Worm (Caenorhabditis elegans) whole organism, L2 larva: ENCODE results near the gene col-131.
A peak's percentile ranks its signal among the peaks of the same experiment; 100 is the strongest.

ENCODE experiments used
- C34F6.9 ChIP-seq: fragments of 150-350 bp; optimal IDR thresholded peaks from 2 replicates; lab custom pipeline; 2014; ENCODE audit warnings: missing biosample characterization, missing genetic modification characterization
- F13H6.1 ChIP-seq: sonication (generic microtip); optimal IDR thresholded peaks from 2 replicates; lab custom pipeline; 2016; ENCODE audit warnings: missing genetic modification characterization, missing compliant biosample characterization
- R02D3.7 ChIP-seq: fragments of 150-350 bp; optimal IDR thresholded peaks from 2 replicates; lab custom pipeline; 2014; ENCODE audit warnings: missing biosample characterization, missing genetic modification characterization
- Y55F3AM.14 ChIP-seq: fragments of 200-800 bp; sonication (Bioruptor generic); optimal IDR thresholded peaks from 2 replicates; lab custom pipeline; 2018; ENCODE audit warnings: mild to moderate bottlenecking, missing genetic modification characterization, missing compliant biosample characterization
- ZK546.5 ChIP-seq: sonication (generic microtip); optimal IDR thresholded peaks from 2 replicates; lab custom pipeline; 2017; ENCODE audit warnings: missing biosample characterization, missing genetic modification characterization
- blmp-1 ChIP-seq: sonication (generic microtip); optimal IDR thresholded peaks from 2 replicates; lab custom pipeline; 2017; ENCODE audit warnings: missing genetic modification characterization, mild to moderate bottlenecking, missing compliant biosample characterization, antibody characterized with exemption, moderate library complexity; ENCODE audit not compliant: insufficient read depth
- ceh-16 ChIP-seq: fragments of 150-350 bp; optimal IDR thresholded peaks from 2 replicates; lab custom pipeline; 2014; ENCODE audit warnings: missing biosample characterization, missing genetic modification characterization
- ceh-82 ChIP-seq: fragments of 150-350 bp; optimal IDR thresholded peaks from 2 replicates; lab custom pipeline; 2014; ENCODE audit warnings: missing biosample characterization, missing genetic modification characterization
- crh-2 ChIP-seq: sonication (generic microtip); optimal IDR thresholded peaks from 2 replicates; lab custom pipeline; 2017; ENCODE audit warnings: missing biosample characterization, missing genetic modification characterization
- dmd-4 ChIP-seq: sonication (generic microtip); optimal IDR thresholded peaks from 2 replicates; lab custom pipeline; 2017; ENCODE audit warnings: missing biosample characterization, missing genetic modification characterization
- egl-27 ChIP-seq: sonication (generic microtip); optimal IDR thresholded peaks from 3 replicates; lab custom pipeline; 2017; ENCODE audit warnings: missing biosample characterization, missing genetic modification reagents, missing genetic modification characterization
- elt-1 ChIP-seq: fragments of 150-350 bp; optimal IDR thresholded peaks from 2 replicates; lab custom pipeline; 2014; ENCODE audit warnings: missing biosample characterization, missing genetic modification characterization
- elt-3 ChIP-seq: sonication (generic microtip); optimal IDR thresholded peaks from 2 replicates; lab custom pipeline; 2017; ENCODE audit warnings: missing biosample characterization, missing genetic modification characterization
- fos-1 ChIP-seq: fragments of 150-350 bp; optimal IDR thresholded peaks from 2 replicates; lab custom pipeline; 2014; ENCODE audit warnings: missing biosample characterization, missing genetic modification characterization
- gmeb-1 ChIP-seq: fragments of 150-350 bp; optimal IDR thresholded peaks from 2 replicates; lab custom pipeline; 2014; ENCODE audit warnings: missing biosample characterization, missing genetic modification characterization
- lin-11 ChIP-seq: fragments of 150-350 bp; sonication (generic microtip); optimal IDR thresholded peaks from 2 replicates; lab custom pipeline; 2014; ENCODE audit warnings: missing biosample characterization, missing genetic modification characterization, inconsistent platforms, mixed read lengths
- lin-13 ChIP-seq: fragments of 150-350 bp; optimal IDR thresholded peaks from 2 replicates; lab custom pipeline; 2014; ENCODE audit warnings: missing biosample characterization, missing genetic modification reagents, missing genetic modification characterization
- lin-39 ChIP-seq: fragments of 150-350 bp; optimal IDR thresholded peaks from 2 replicates; lab custom pipeline; 2014; ENCODE audit warnings: missing biosample characterization, missing genetic modification reagents, missing genetic modification characterization
- lsy-2 ChIP-seq, 2 experiments: fragments of 150-350 bp in 1 of 2; sonication (generic microtip) in 1 of 2; optimal IDR thresholded peaks; 2 replicates each; lab custom pipeline; 2014 to 2017; ENCODE audit warnings: missing biosample characterization in 2 of 2, missing genetic modification characterization in 2 of 2
- mab-5 ChIP-seq: fragments of 150-350 bp; optimal IDR thresholded peaks from 2 replicates; lab custom pipeline; 2014; ENCODE audit warnings: missing biosample characterization, missing genetic modification characterization
- mbf-1 ChIP-seq: sonication (generic microtip); optimal IDR thresholded peaks from 2 replicates; lab custom pipeline; 2017; ENCODE audit warnings: missing biosample characterization, missing genetic modification characterization
- mdl-1 ChIP-seq, 2 experiments: fragments of 150-350 bp in 1 of 2; sonication (generic microtip) in 1 of 2; optimal IDR thresholded peaks; 2 replicates each; lab custom pipeline; 2017; ENCODE audit warnings: missing biosample characterization in 2 of 2, missing genetic modification characterization in 2 of 2
- nhr-11 ChIP-seq: fragments of 150-350 bp; optimal IDR thresholded peaks from 2 replicates; lab custom pipeline; 2014; ENCODE audit warnings: missing biosample characterization, missing genetic modification characterization
- nhr-12 ChIP-seq: fragments of 150-350 bp; optimal IDR thresholded peaks from 2 replicates; lab custom pipeline; 2014; ENCODE audit warnings: missing biosample characterization, missing genetic modification characterization
- nhr-129 ChIP-seq: fragments of 150-350 bp; optimal IDR thresholded peaks from 2 replicates; lab custom pipeline; 2014; ENCODE audit warnings: missing biosample characterization, missing genetic modification characterization
- nhr-21 ChIP-seq: fragments of 150-350 bp; optimal IDR thresholded peaks from 2 replicates; lab custom pipeline; 2014; ENCODE audit warnings: missing biosample characterization, missing genetic modification characterization
- nhr-23 ChIP-seq: fragments of 150-350 bp; optimal IDR thresholded peaks from 2 replicates; lab custom pipeline; 2014; ENCODE audit warnings: missing biosample characterization, missing genetic modification reagents, missing genetic modification characterization
- nhr-6 ChIP-seq: fragments of 150-350 bp; optimal IDR thresholded peaks from 2 replicates; lab custom pipeline; 2014; ENCODE audit warnings: missing biosample characterization, missing genetic modification characterization
- nhr-77 ChIP-seq: fragments of 150-350 bp; optimal IDR thresholded peaks from 2 replicates; lab custom pipeline; 2014; ENCODE audit warnings: missing biosample characterization, missing genetic modification characterization
- peb-1 ChIP-seq: fragments of 150-350 bp; optimal IDR thresholded peaks from 2 replicates; lab custom pipeline; 2014; ENCODE audit warnings: missing biosample characterization, missing genetic modification characterization
- sem-4 ChIP-seq: fragments of 150-350 bp; optimal IDR thresholded peaks from 2 replicates; lab custom pipeline; 2014; ENCODE audit warnings: missing biosample characterization, missing genetic modification reagents, missing genetic modification characterization
- skn-1 ChIP-seq: sonication (generic microtip); optimal IDR thresholded peaks from 2 replicates; lab custom pipeline; 2017; ENCODE audit warnings: missing biosample characterization, missing genetic modification characterization
- sma-3 ChIP-seq: sonication (generic microtip); optimal IDR thresholded peaks from 2 replicates; lab custom pipeline; 2016; ENCODE audit warnings: missing genetic modification reagents, missing genetic modification characterization, missing compliant biosample characterization
- sma-9 ChIP-seq, 2 experiments: fragments of 150-350 bp in 1 of 2; sonication (generic microtip) in 1 of 2; optimal IDR thresholded peaks; 2 replicates each; lab custom pipeline; 2014 to 2016; ENCODE audit warnings: missing genetic modification characterization in 2 of 2, mild to moderate bottlenecking in 1 of 2, missing biosample characterization in 1 of 2, missing compliant biosample characterization in 1 of 2, missing genetic modification reagents in 1 of 2, moderate library complexity in 1 of 2
- snpc-4 ChIP-seq: fragments of 150-350 bp; optimal IDR thresholded peaks from 2 replicates; lab custom pipeline; 2014; ENCODE audit warnings: missing biosample characterization, missing genetic modification characterization
- unc-55 ChIP-seq: fragments of 150-350 bp; sonication (generic microtip); optimal IDR thresholded peaks from 3 replicates; lab custom pipeline; 2014; ENCODE audit warnings: missing biosample characterization, missing genetic modification reagents, missing genetic modification characterization
- unc-62 ChIP-seq: fragments of 150-350 bp; optimal IDR thresholded peaks from 2 replicates; lab custom pipeline; 2014; ENCODE audit warnings: missing biosample characterization, missing genetic modification reagents, missing genetic modification characterization
- zag-1 ChIP-seq: fragments of 150-350 bp; optimal IDR thresholded peaks from 2 replicates; lab custom pipeline; 2014; ENCODE audit warnings: missing biosample characterization, missing genetic modification characterization
- ztf-1 ChIP-seq: fragments of 200-800 bp; sonication (Bioruptor generic); conservative IDR thresholded peaks from 2 replicates; pipeline ENCODE4 v1.3.6; 2022; ENCODE audit warnings: missing genetic modification characterization, missing compliant biosample characterization
- ztf-4 ChIP-seq: fragments of 150-350 bp; optimal IDR thresholded peaks from 2 replicates; lab custom pipeline; 2014; ENCODE audit warnings: missing biosample characterization, missing genetic modification characterization

Gene col-131

DNA sequence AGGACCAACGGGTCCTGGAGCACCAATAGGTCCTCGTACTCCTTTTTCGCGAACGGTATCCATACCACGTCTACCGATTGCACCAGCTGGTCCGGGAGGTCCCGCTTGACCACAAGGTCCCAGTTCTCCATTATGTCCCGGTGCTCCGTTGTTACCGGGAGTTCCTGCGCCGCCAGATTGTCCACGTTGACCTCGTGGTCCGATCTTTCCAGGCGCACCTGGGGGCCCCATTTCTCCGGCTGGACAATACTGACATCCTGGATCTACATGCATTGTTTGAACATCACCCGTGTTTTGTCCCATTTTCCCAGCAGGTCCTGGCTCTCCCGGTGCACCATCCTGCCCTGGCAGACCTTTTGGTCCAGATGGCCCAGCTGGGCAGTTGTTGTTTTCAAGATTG lies 1.1 kb downstream of the col-131 start:
- TF ChIP-seq peb-1 (tag; lab: Kevin White, UChicago), result no peak
- TF ChIP-seq skn-1 (tag; lab: Kevin White, UChicago), result no peak
- TF ChIP-seq zag-1 (tag; lab: Kevin White, UChicago), result no peak
- TF ChIP-seq lin-39 (tag; lab: Kevin White, UChicago), result no peak
- no peak for TF ChIP-seq sma-9 (GFP tag; optimal IDR thresholded peaks at IDR 0.05; lab: Kevin White, UChicago)
- TF ChIP-seq sma-9 (tag; optimal IDR thresholded peaks at IDR 0.05; lab: Kevin White, UChicago), result no peak
- no peak for TF ChIP-seq nhr-77 (tag; lab: Kevin White, UChicago)
- TF ChIP-seq nhr-23, result no peak
- no peak for TF ChIP-seq snpc-4 (tag; lab: Kevin White, UChicago)
- TF ChIP-seq ztf-1 (GFP tag; lab: Robert Waterston, UW), result no peak
- no peak for TF ChIP-seq sem-4 (tag; lab: Kevin White, UChicago)
- TF ChIP-seq ztf-4 (tag; lab: Kevin White, UChicago), result no peak
- no peak for TF ChIP-seq unc-62 (GFP tag; lab: Kevin White, UChicago)
- no peak for TF ChIP-seq nhr-11 (tag; lab: Kevin White, UChicago)
- TF ChIP-seq elt-1, result no peak
- TF ChIP-seq ceh-82 (tag; lab: Kevin White, UChicago), result no peak
- TF ChIP-seq lin-11 (tag; lab: Kevin White, UChicago), result no peak
- TF ChIP-seq, all 48 proteins: peak for 0

DNA sequence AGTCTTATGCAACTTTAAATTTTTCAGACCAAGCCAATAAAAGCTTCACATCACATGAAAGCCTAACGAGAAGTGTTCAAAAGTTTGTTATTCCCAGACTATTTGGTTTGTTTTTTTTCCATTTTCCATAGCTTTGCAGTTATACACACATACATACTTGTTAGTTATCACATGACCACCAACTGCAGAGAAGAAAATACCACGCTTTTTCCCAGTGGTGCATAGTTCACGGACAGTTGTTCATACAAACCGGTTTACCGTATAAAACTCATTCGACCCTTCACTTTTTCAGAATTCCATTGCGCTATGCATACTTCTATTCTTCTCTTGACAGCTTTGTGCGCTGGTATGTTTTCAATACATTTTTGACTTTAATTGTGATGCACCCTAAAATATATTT lies 3.4 kb downstream of the col-131 start, which contains the start of gene scl-5:
scl-5 (plus strand) TSS at position 301 of the 400 bp plus-strand sequence.
- TF ChIP-seq nhr-21 (tag; lab: Kevin White, UChicago) (no peak), nhr-11 (tag; lab: Kevin White, UChicago) (no peak), elt-1 (no peak), crh-2 (no peak), lin-13 (GFP tag; lab: Kevin White, UChicago) (no peak), skn-1 (tag; lab: Kevin White, UChicago) (no peak), mab-5 (tag; lab: Kevin White, UChicago) (no peak), sma-3 (GFP tag; lab: Kevin White, UChicago) (no peak), nhr-12 (tag; lab: Kevin White, UChicago) (no peak), peb-1 (tag; lab: Kevin White, UChicago) (no peak), egl-27 (tag; lab: Kevin White, UChicago) (no peak), nhr-6 (tag; lab: Kevin White, UChicago) (no peak), lin-11 (tag; lab: Kevin White, UChicago) (no peak), sem-4 (tag; lab: Kevin White, UChicago) (no peak), ceh-16 (no peak), fos-1 (tag; lab: Kevin White, UChicago) (no peak), C34F6.9 (tag; lab: Kevin White, UChicago) (no peak)
- TF ChIP-seq, all 48 proteins: peak for 0

DNA sequence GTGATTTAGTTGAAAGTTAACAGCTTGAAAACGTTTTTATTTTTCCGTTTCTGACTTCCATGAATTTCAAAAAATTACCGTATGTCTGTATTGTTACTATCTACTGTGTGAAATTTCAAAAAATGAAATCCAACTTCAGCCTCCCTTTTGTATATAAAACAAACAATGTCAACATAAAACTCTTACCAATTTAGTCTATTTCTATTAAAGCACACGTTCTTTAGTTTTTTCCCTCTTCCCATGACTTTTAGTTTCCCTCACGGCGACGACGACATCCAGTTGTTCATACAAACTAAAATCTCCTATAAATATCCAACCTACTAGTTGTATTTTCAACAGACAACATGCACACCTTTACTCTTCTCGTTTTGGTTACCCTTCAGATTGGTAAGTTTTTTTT lies 7.8 kb downstream of the col-131 start, which contains the start of gene scl-3:
scl-3 (plus strand) TSS at position 301 of the 400 bp plus-strand sequence.
- TF ChIP-seq nhr-12 (tag; lab: Kevin White, UChicago) (no peak), blmp-1 (tag; lab: Kevin White, UChicago) (no peak), ztf-1 (GFP tag; lab: Robert Waterston, UW) (no peak), nhr-77 (tag; lab: Kevin White, UChicago) (no peak), lin-13 (GFP tag; lab: Kevin White, UChicago) (no peak), nhr-6 (tag; lab: Kevin White, UChicago) (no peak), mbf-1 (no peak), egl-27 (tag; lab: Kevin White, UChicago) (no peak), Y55F3AM.14 (GFP tag; lab: Kevin White, UChicago) (no peak), elt-1 (no peak), ceh-16 (no peak), peb-1 (tag; lab: Kevin White, UChicago) (no peak), gmeb-1 (tag; lab: Kevin White, UChicago) (no peak), ZK546.5 (no peak), unc-55 (GFP tag; lab: Kevin White, UChicago) (no peak), skn-1 (tag; lab: Kevin White, UChicago) (no peak), snpc-4 (tag; lab: Kevin White, UChicago) (no peak), lsy-2 (tag; optimal IDR thresholded peaks at IDR 0.05; lab: Kevin White, UChicago) (no peak)

DNA sequence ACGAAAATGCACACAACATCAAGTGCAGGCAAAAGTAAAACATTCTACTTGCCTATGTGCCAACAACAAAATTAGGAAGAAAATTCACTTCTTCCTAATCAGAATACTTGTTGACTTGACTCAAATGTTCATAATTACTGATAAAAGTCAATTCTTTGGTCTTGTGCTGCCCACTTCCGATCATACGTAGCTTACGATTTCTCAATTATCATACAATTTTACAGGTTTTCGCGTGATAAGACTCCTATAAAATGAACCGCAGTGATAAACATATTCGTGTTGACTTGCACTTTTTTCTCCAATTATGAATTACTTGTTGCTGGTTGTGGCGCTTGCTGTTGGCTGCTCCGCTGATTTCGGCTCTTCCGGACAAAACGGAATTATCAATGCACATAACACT lies 9.7 kb downstream of the col-131 start, which contains the start of gene scl-2:
scl-2 (plus strand) TSS at position 293 of the 400 bp plus-strand sequence.
- TF ChIP-seq ZK546.5 (no peak), elt-3 (no peak), zag-1 (tag; lab: Kevin White, UChicago) (no peak), mab-5 (tag; lab: Kevin White, UChicago) (no peak), gmeb-1 (tag; lab: Kevin White, UChicago) (peak; percentile 46), lsy-2 (tag; optimal IDR thresholded peaks at IDR 0.05; lab: Kevin White, UChicago) (no peak), dmd-4 (no peak), nhr-129 (tag; lab: Kevin White, UChicago) (peak; percentile 30), ztf-1 (GFP tag; lab: Robert Waterston, UW) (no peak), crh-2 (peak; percentile 54), skn-1 (tag; lab: Kevin White, UChicago) (peak; percentile 68), egl-27 (tag; lab: Kevin White, UChicago) (peak; percentile 11), F13H6.1 (tag; lab: Kevin White, UChicago) (peak; percentile 12), fos-1 (tag; lab: Kevin White, UChicago) (peak; percentile 98), mbf-1 (no peak), ztf-4 (tag; lab: Kevin White, UChicago) (no peak), sma-9 (GFP tag; optimal IDR thresholded peaks at IDR 0.05; lab: Kevin White, UChicago) (peak; percentile 80), sma-9 (tag; optimal IDR thresholded peaks at IDR 0.05; lab: Kevin White, UChicago) (no peak), nhr-11 (tag; lab: Kevin White, UChicago) (no peak), R02D3.7 (tag; lab: Kevin White, UChicago) (no peak), mdl-1 (tag; optimal IDR thresholded peaks at IDR 0.05; lab: Kevin White, UChicago) (no peak), nhr-23 (no peak)
